Fruit fly (Drosophila melanogaster) whole organism, embryonic: ENCODE results near the gene CG4461.

Experiments
- Blimp-1 ChIP-seq: fragments of 200-800 bp; sonication (Bioruptor generic); optimal IDR thresholded peaks from 3 replicates; lab custom pipeline; 2018; ENCODE audit warnings: missing biosample characterization, missing genetic modification characterization, mild to moderate bottlenecking, moderate library complexity, missing genetic modification reagents
- CG10654 ChIP-seq: fragments of 200-800 bp; sonication (Bioruptor generic); optimal IDR thresholded peaks from 2 replicates; lab custom pipeline; 2016; ENCODE audit warnings: missing biosample characterization, missing genetic modification characterization
- CG12155 ChIP-seq: fragments of 200-800 bp; sonication (Bioruptor generic); optimal IDR thresholded peaks from 3 replicates; lab custom pipeline; 2016; ENCODE audit warnings: missing biosample characterization, missing genetic modification characterization
- CG17802 ChIP-seq: fragments of 200-800 bp; sonication (Bioruptor generic); optimal IDR thresholded peaks from 2 replicates; lab custom pipeline; 2018; ENCODE audit warnings: missing biosample characterization, mild to moderate bottlenecking, missing genetic modification characterization, moderate library complexity
- CG18476 ChIP-seq: fragments of 200-800 bp; sonication (Bioruptor generic); optimal IDR thresholded peaks from 2 replicates; lab custom pipeline; 2016; ENCODE audit warnings: missing biosample characterization, mild to moderate bottlenecking, missing genetic modification characterization
- CG18599 ChIP-seq: fragments of 200-800 bp; sonication (Bioruptor generic); optimal IDR thresholded peaks from 3 replicates; lab custom pipeline; 2017; ENCODE audit warnings: missing biosample characterization, missing genetic modification characterization, mild to moderate bottlenecking, moderate library complexity, missing genetic modification reagents
- CG2199 ChIP-seq: fragments of 200-800 bp; sonication (Bioruptor generic); IDR thresholded peaks from 3 replicates; pipeline ENCODE4 v1.3.6; 2022; ENCODE audit warnings: missing biosample characterization, missing genetic modification characterization
- CG2202 ChIP-seq: fragments of 200-800 bp; sonication (Bioruptor generic); optimal IDR thresholded peaks from 2 replicates; lab custom pipeline; 2018; ENCODE audit warnings: missing biosample characterization, mild to moderate bottlenecking, missing genetic modification characterization
- CG2875 ChIP-seq: fragments of 200-800 bp; sonication (Bioruptor generic); optimal IDR thresholded peaks from 2 replicates; lab custom pipeline; 2017; ENCODE audit warnings: missing biosample characterization, mild to moderate bottlenecking, missing genetic modification characterization, missing genetic modification reagents
- CG3163 ChIP-seq: fragments of 200-800 bp; sonication (Bioruptor generic); optimal IDR thresholded peaks from 3 replicates; lab custom pipeline; 2016; ENCODE audit warnings: missing biosample characterization, missing genetic modification characterization
- CG32772 ChIP-seq: fragments of 200-800 bp; sonication (Bioruptor generic); IDR thresholded peaks from 2 replicates; pipeline ENCODE4 v1.3.6; 2022; ENCODE audit warnings: missing biosample characterization, missing genetic modification characterization
- CG34224 ChIP-seq: fragments of 200-800 bp; sonication (Bioruptor generic); IDR thresholded peaks from 3 replicates; pipeline ENCODE4 v1.3.6; 2022; ENCODE audit warnings: missing biosample characterization, missing genetic modification characterization; ENCODE audit not compliant: partially characterized antibody
- CG3847 ChIP-seq: fragments of 200-800 bp; sonication (Bioruptor generic); IDR thresholded peaks from 2 replicates; pipeline ENCODE4 v1.3.6; 2022; ENCODE audit warnings: missing biosample characterization, missing genetic modification characterization
- CG3995 ChIP-seq: fragments of 200-800 bp; sonication (Bioruptor generic); optimal IDR thresholded peaks from 3 replicates; lab custom pipeline; 2016; ENCODE audit warnings: missing biosample characterization, missing genetic modification characterization
- CG5953 ChIP-seq: fragments of 200-800 bp; sonication (Bioruptor generic); IDR thresholded peaks from 2 replicates; pipeline ENCODE4 v1.3.6; 2022; ENCODE audit warnings: missing biosample characterization, missing genetic modification characterization
- CG7372 ChIP-seq: fragments of 200-800 bp; sonication (Bioruptor generic); IDR thresholded peaks from 2 replicates; pipeline ENCODE4 v1.3.6; 2022; ENCODE audit warnings: missing biosample characterization, missing genetic modification characterization
- CG8765 ChIP-seq: fragments of 200-800 bp; sonication (Bioruptor generic); IDR thresholded peaks from 2 replicates; pipeline ENCODE4 v1.3.6; 2022; ENCODE audit warnings: missing biosample characterization, missing genetic modification characterization
- Camta ChIP-seq: fragments of 200-800 bp; sonication (Bioruptor generic); optimal IDR thresholded peaks from 2 replicates; lab custom pipeline; 2016; ENCODE audit warnings: missing biosample characterization, missing genetic modification characterization
- Dad ChIP-seq: fragments of 200-800 bp; sonication (Bioruptor generic); optimal IDR thresholded peaks from 3 replicates; lab custom pipeline; 2016; ENCODE audit warnings: missing biosample characterization, missing genetic modification characterization
- Dfd ChIP-seq, 2 experiments: fragments of >200 bp; optimal IDR thresholded peaks; 2 replicates each; lab custom pipeline; 2017; ENCODE audit warnings: missing biosample characterization in 2 of 2, missing genetic modification characterization in 2 of 2
- Doc2 ChIP-seq: fragments of 200-800 bp; sonication (Bioruptor generic); IDR thresholded peaks from 2 replicates; pipeline ENCODE4 v1.3.6; 2022; ENCODE audit warnings: missing biosample characterization, missing genetic modification characterization
- Fer2 ChIP-seq: fragments of 200-800 bp; sonication (Bioruptor generic); optimal IDR thresholded peaks from 2 replicates; lab custom pipeline; 2018; ENCODE audit warnings: missing biosample characterization, mild to moderate bottlenecking, missing genetic modification characterization, moderate library complexity
- Gug ChIP-seq: fragments of 200-800 bp; sonication (Bioruptor generic); IDR thresholded peaks from 4 replicates; pipeline ENCODE4 v1.3.6; 2022; ENCODE audit warnings: missing biosample characterization, missing genetic modification characterization
- HLH3B ChIP-seq: fragments of 200-800 bp; sonication (Bioruptor generic); IDR thresholded peaks from 2 replicates; pipeline ENCODE4 v1.3.6; 2022; ENCODE audit warnings: missing biosample characterization, missing genetic modification characterization
- HmgD ChIP-seq: fragments of 200-800 bp; sonication (Bioruptor generic); optimal IDR thresholded peaks from 3 replicates; lab custom pipeline; 2016; ENCODE audit warnings: missing biosample characterization, missing genetic modification characterization
- Hmx ChIP-seq: fragments of 200-800 bp; sonication (Bioruptor generic); optimal IDR thresholded peaks from 2 replicates; lab custom pipeline; 2016; ENCODE audit warnings: missing biosample characterization, missing genetic modification characterization
- MTF-1 ChIP-seq: fragments of 200-800 bp; sonication (Bioruptor generic); optimal IDR thresholded peaks from 2 replicates; lab custom pipeline; 2018; ENCODE audit warnings: missing biosample characterization, mild to moderate bottlenecking, missing genetic modification characterization, borderline replicate concordance
- Mes4 ChIP-seq: fragments of 200-800 bp; sonication (Bioruptor generic); optimal IDR thresholded peaks from 2 replicates; lab custom pipeline; 2016; ENCODE audit warnings: missing biosample characterization, missing genetic modification characterization
- Myb ChIP-seq: fragments of 200-800 bp; sonication (Bioruptor generic); optimal IDR thresholded peaks from 2 replicates; lab custom pipeline; 2016; ENCODE audit warnings: missing biosample characterization, missing genetic modification characterization
- Optix ChIP-seq: fragments of 200-800 bp; sonication (Bioruptor generic); IDR thresholded peaks from 3 replicates; pipeline ENCODE4 v1.3.6; 2022; ENCODE audit warnings: missing biosample characterization, missing genetic modification characterization
- Ptx1 ChIP-seq: fragments of 200-800 bp; sonication (Bioruptor generic); IDR thresholded peaks from 2 replicates; pipeline ENCODE4 v1.3.6; 2022; ENCODE audit warnings: missing biosample characterization, missing genetic modification characterization
- Ravus ChIP-seq: fragments of 200-800 bp; sonication (Bioruptor generic); IDR thresholded peaks from 2 replicates; pipeline ENCODE4 v1.3.6; 2022; ENCODE audit warnings: missing biosample characterization, missing genetic modification characterization
- Sox102F ChIP-seq: fragments of 200-800 bp; sonication (Bioruptor generic); optimal IDR thresholded peaks from 2 replicates; lab custom pipeline; 2018; ENCODE audit warnings: missing biosample characterization, mild to moderate bottlenecking, missing genetic modification characterization, moderate library complexity
- Spps ChIP-seq: fragments of 200-800 bp; sonication (Bioruptor generic); optimal IDR thresholded peaks from 2 replicates; lab custom pipeline; 2018; ENCODE audit warnings: missing biosample characterization, mild to moderate bottlenecking, missing genetic modification characterization
- amos ChIP-seq: fragments of 200-800 bp; sonication (Bioruptor generic); IDR thresholded peaks from 2 replicates; pipeline ENCODE4 v1.3.6; 2022; ENCODE audit warnings: missing biosample characterization, missing genetic modification characterization; ENCODE audit not compliant: partially characterized antibody
- chm ChIP-seq: fragments of 200-800 bp; sonication (Bioruptor generic); IDR thresholded peaks from 2 replicates; pipeline ENCODE4 v1.3.6; 2022; ENCODE audit warnings: missing biosample characterization, missing genetic modification characterization
- croc ChIP-seq: fragments of 200-800 bp; sonication (Bioruptor generic); conservative IDR thresholded peaks from 3 replicates; pipeline ENCODE4 v1.3.6; 2022; ENCODE audit warnings: missing biosample characterization, missing genetic modification characterization
- ems ChIP-seq: fragments of 200-800 bp; sonication (Bioruptor generic); optimal IDR thresholded peaks from 3 replicates; lab custom pipeline; 2016; ENCODE audit warnings: missing biosample characterization, missing genetic modification characterization
- esg ChIP-seq: fragments of 200-800 bp; sonication (Bioruptor generic); conservative IDR thresholded peaks from 2 replicates; pipeline ENCODE4 v1.3.6; 2022; ENCODE audit warnings: missing biosample characterization, missing genetic modification characterization
- grau ChIP-seq: fragments of 200-800 bp; optimal IDR thresholded peaks from 3 replicates; lab custom pipeline; 2019; ENCODE audit warnings: missing biosample characterization, mild to moderate bottlenecking, missing genetic modification characterization, moderate library complexity
- jing ChIP-seq: fragments of 200-800 bp; sonication (Bioruptor generic); optimal IDR thresholded peaks from 2 replicates; lab custom pipeline; 2018; ENCODE audit warnings: missing biosample characterization, mild to moderate bottlenecking, missing genetic modification characterization
- kay ChIP-seq: fragments of 200-800 bp; sonication (Bioruptor generic); optimal IDR thresholded peaks from 2 replicates; lab custom pipeline; 2016; ENCODE audit warnings: missing biosample characterization, missing genetic modification characterization
- oc ChIP-seq: fragments of 200-800 bp; sonication (Bioruptor generic); optimal IDR thresholded peaks from 2 replicates; lab custom pipeline; 2018; ENCODE audit warnings: missing biosample characterization, mild to moderate bottlenecking, missing genetic modification characterization, moderate library complexity
- salm ChIP-seq: fragments of 200-800 bp; sonication (Bioruptor generic); optimal IDR thresholded peaks from 2 replicates; lab custom pipeline; 2018; ENCODE audit warnings: missing biosample characterization, mild to moderate bottlenecking, missing genetic modification characterization
- sim ChIP-seq: fragments of 200-800 bp; sonication (Bioruptor generic); IDR thresholded peaks from 2 replicates; pipeline ENCODE4 v1.3.6; 2022; ENCODE audit warnings: missing biosample characterization, missing genetic modification characterization
- sima ChIP-seq: fragments of 200-800 bp; sonication (Bioruptor generic); optimal IDR thresholded peaks from 2 replicates; lab custom pipeline; 2016; ENCODE audit warnings: missing biosample characterization, missing genetic modification characterization
- slou ChIP-seq: fragments of 200-800 bp; sonication (Bioruptor generic); optimal IDR thresholded peaks from 3 replicates; lab custom pipeline; 2016; ENCODE audit warnings: missing biosample characterization, missing genetic modification characterization
- tna ChIP-seq: fragments of 200-800 bp; sonication (Bioruptor generic); IDR thresholded peaks from 2 replicates; pipeline ENCODE4 v1.3.6; 2022; ENCODE audit warnings: missing biosample characterization, missing genetic modification characterization; ENCODE audit not compliant: partially characterized antibody
- tup ChIP-seq: fragments of 200-800 bp; sonication (Bioruptor generic); optimal IDR thresholded peaks from 2 replicates; lab custom pipeline; 2016; ENCODE audit warnings: missing biosample characterization, mild to moderate bottlenecking, missing genetic modification characterization, moderate library complexity
- vfl ChIP-seq: fragments of 200-800 bp; sonication (Bioruptor generic); optimal IDR thresholded peaks from 2 replicates; lab custom pipeline; 2016; ENCODE audit warnings: missing biosample characterization, missing genetic modification characterization
- zf30C ChIP-seq: fragments of 200-800 bp; sonication (Bioruptor generic); optimal IDR thresholded peaks from 3 replicates; lab custom pipeline; 2018; ENCODE audit warnings: missing biosample characterization, mild to moderate bottlenecking, missing genetic modification characterization

The CG4461 gene

DNA sequence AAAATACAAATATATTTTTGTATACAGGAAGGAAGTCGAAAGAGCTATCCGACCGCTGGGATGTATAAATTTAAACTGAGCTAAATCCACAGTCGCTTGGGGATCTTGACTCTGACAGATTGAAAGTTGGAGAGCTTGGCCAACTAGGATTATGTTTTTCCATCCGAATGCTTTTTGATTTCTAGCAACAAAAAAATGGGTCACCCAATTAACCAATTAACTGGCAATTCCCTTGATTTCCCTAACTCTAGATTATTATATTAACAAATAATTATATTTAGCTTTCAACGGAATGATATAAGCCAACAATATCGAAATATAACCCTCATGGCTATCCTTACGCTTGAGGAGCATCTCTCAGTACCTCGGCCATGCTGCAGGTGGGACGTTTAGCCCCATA lies 42.1 kb downstream of the CG4461 start, which contains the start of gene CG3982:
CG3982 (minus strand) TSS at position 101 of the 400 bp plus-strand sequence.
- TF ChIP-seq ems (GFP tag; lab: Kevin White, UChicago) (no peak), CG12155 (GFP tag; lab: Kevin White, UChicago) (no peak), Dad (GFP tag; lab: Kevin White, UChicago) (no peak), CG8765 (GFP tag; lab: Robert Waterston, UW) (no peak), Hmx (GFP tag; lab: Kevin White, UChicago) (no peak), Mes4 (GFP tag; lab: Kevin White, UChicago) (no peak), oc (tag; lab: Kevin White, UChicago) (no peak), CG18599 (GFP tag; lab: Kevin White, UChicago) (no peak), CG3163 (no peak), CG34224 (GFP tag; lab: Robert Waterston, UW) (no peak), Spps (no peak), sim (GFP tag; lab: Robert Waterston, UW) (no peak), Ravus (GFP tag; lab: Robert Waterston, UW) (no peak), Doc2 (no peak), CG3995 (no peak), Gug (GFP tag; lab: Robert Waterston, UW) (no peak), Myb (GFP tag; lab: Kevin White, UChicago) (no peak), kay (GFP tag; lab: Kevin White, UChicago) (no peak), grau (tag; lab: Kevin White, UChicago) (no peak)

DNA sequence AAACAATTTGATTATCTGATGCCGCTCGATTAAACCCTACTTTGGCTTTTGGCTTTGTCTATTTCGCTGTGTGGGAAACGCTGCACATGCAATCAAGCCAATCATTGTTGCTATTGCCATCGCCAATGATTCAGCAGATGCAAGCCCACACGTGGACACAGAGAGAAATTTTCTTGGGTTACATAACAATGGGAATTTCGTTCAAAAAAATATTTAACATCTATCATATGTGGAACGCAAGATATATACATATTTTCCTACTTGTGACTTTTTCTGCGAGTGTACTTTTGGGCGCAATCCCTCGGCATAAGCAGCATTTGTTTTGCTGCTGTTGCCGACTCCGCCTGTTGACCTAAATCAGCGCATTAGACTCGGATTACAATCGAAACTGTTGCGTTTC lies 44.1 kb downstream of the CG4461 start:
- TF ChIP-seq CG3847 (GFP tag; lab: Robert Waterston, UW) (no peak), tna (no peak), CG18476 (no peak), Sox102F (GFP tag; lab: Kevin White, UChicago) (peak; percentile 25), CG32772 (GFP tag; lab: Robert Waterston, UW) (no peak), HLH3B (0 out of 2 replicates have a peak, but pooled peaks have one; percentile 6), CG2202 (tag; lab: Kevin White, UChicago) (no peak), CG10654 (GFP tag; lab: Kevin White, UChicago) (no peak), CG2199 (GFP tag; lab: Robert Waterston, UW) (0 out of 3 replicates have a peak, but pooled peaks have one; percentile 33), jing (GFP tag; lab: Kevin White, UChicago) (no peak), Blimp-1 (GFP tag; lab: Kevin White, UChicago) (no peak), amos (GFP tag; lab: Robert Waterston, UW) (no peak), tup (GFP tag; lab: Kevin White, UChicago) (no peak), CG17802 (tag; lab: Kevin White, UChicago) (no peak), CG7372 (GFP tag; lab: Robert Waterston, UW) (no peak), HmgD (GFP tag; lab: Kevin White, UChicago) (no peak), croc (no peak), Optix (GFP tag; lab: Robert Waterston, UW) (0 out of 3 replicates have a peak, but pooled peaks have one; percentile 33), MTF-1 (GFP tag; lab: Kevin White, UChicago) (no peak), salm (tag; lab: Kevin White, UChicago) (no peak), Camta (GFP tag; lab: Kevin White, UChicago) (no peak), sima (no peak), CG2875 (no peak), Fer2 (tag; lab: Kevin White, UChicago) (no peak), CG5953 (GFP tag; lab: Robert Waterston, UW) (0 out of 2 replicates have a peak, but pooled peaks have one; percentile 50), chm (GFP tag; lab: Robert Waterston, UW) (0 out of 2 replicates have a peak, but pooled peaks have one; percentile 16), vfl (GFP tag; lab: Kevin White, UChicago) (no peak), Ptx1 (GFP tag; lab: Robert Waterston, UW) (0 out of 2 replicates have a peak, but pooled peaks have one; percentile 20), zf30C (GFP tag; lab: Kevin White, UChicago) (no peak), slou (GFP tag; lab: Kevin White, UChicago) (no peak), Dfd (GFP tag; optimal IDR thresholded peaks at IDR 0.05; lab: Kevin White, UChicago) (no peak), esg (GFP tag; lab: Robert Waterston, UW) (no peak), CG18599 (GFP tag; lab: Kevin White, UChicago) (no peak)
